Fruit fly (Drosophila melanogaster) whole organism, embryonic: ENCODE results near the gene CG13676.

ENCODE experiments used
- Asciz ChIP-seq: fragments of 200-800 bp; sonication (Bioruptor generic); optimal IDR thresholded peaks from 2 replicates; lab custom pipeline; 2017; ENCODE audit warnings: missing biosample characterization, mild to moderate bottlenecking, missing genetic modification characterization, missing genetic modification reagents
- Awh ChIP-seq: fragments of 200-800 bp; sonication (Bioruptor generic); IDR thresholded peaks from 2 replicates; pipeline ENCODE4, ENCODE4 v1.3.6; 2022; ENCODE audit warnings: missing biosample characterization, missing genetic modification characterization
- B-H2 ChIP-seq: fragments of 200-800 bp; sonication (Bioruptor generic); optimal IDR thresholded peaks from 2 replicates; lab custom pipeline; 2018; ENCODE audit warnings: missing biosample characterization, mild to moderate bottlenecking, missing genetic modification characterization
- CG10147 ChIP-seq: fragments of 200-800 bp; sonication (Bioruptor generic); optimal IDR thresholded peaks from 2 replicates; lab custom pipeline; 2019; ENCODE audit warnings: missing biosample characterization, mild to moderate bottlenecking, missing genetic modification characterization, moderate library complexity
- CG12769 ChIP-seq: fragments of 200-800 bp; sonication (Bioruptor generic); optimal IDR thresholded peaks from 2 replicates; lab custom pipeline; 2019; ENCODE audit warnings: missing biosample characterization, mild to moderate bottlenecking, missing genetic modification characterization, moderate library complexity
- CG13296 ChIP-seq: fragments of 200-800 bp; sonication (Bioruptor generic); optimal IDR thresholded peaks from 3 replicates; lab custom pipeline; 2018; ENCODE audit warnings: missing biosample characterization, mild to moderate bottlenecking, missing genetic modification characterization
- CG13775 ChIP-seq: fragments of 200-800 bp; sonication (Bioruptor generic); optimal IDR thresholded peaks from 3 replicates; lab custom pipeline; 2017; ENCODE audit warnings: missing biosample characterization, mild to moderate bottlenecking, missing genetic modification characterization
- CG14014 ChIP-seq: fragments of 200-800 bp; sonication (Bioruptor generic); IDR thresholded peaks from 2 replicates; pipeline ENCODE4 v1.3.6; 2022; ENCODE audit warnings: missing biosample characterization, missing genetic modification characterization
- CG15269 ChIP-seq: fragments of 200-800 bp; sonication (Bioruptor generic); optimal IDR thresholded peaks from 2 replicates; lab custom pipeline; 2018; ENCODE audit warnings: missing biosample characterization, mild to moderate bottlenecking, missing genetic modification characterization, moderate library complexity
- CG16813 ChIP-seq: fragments of 200-800 bp; sonication (Bioruptor generic); IDR thresholded peaks from 3 replicates; pipeline ENCODE4 v1.3.6; 2022; ENCODE audit warnings: missing biosample characterization, missing genetic modification characterization; ENCODE audit not compliant: partially characterized antibody
- CG16815 ChIP-seq: fragments of 200-800 bp; sonication (Bioruptor generic); optimal IDR thresholded peaks from 3 replicates; lab custom pipeline; 2017; ENCODE audit warnings: missing biosample characterization, mild to moderate bottlenecking, missing genetic modification characterization
- CG18476 ChIP-seq: fragments of 200-800 bp; sonication (Bioruptor generic); optimal IDR thresholded peaks from 2 replicates; lab custom pipeline; 2016; ENCODE audit warnings: missing biosample characterization, mild to moderate bottlenecking, missing genetic modification characterization
- CG18599 ChIP-seq: fragments of 200-800 bp; sonication (Bioruptor generic); optimal IDR thresholded peaks from 3 replicates; lab custom pipeline; 2017; ENCODE audit warnings: missing biosample characterization, missing genetic modification characterization, mild to moderate bottlenecking, moderate library complexity, missing genetic modification reagents
- CG2116 ChIP-seq: fragments of 200-800 bp; sonication (Bioruptor generic); optimal IDR thresholded peaks from 3 replicates; lab custom pipeline; 2018; ENCODE audit warnings: missing biosample characterization, mild to moderate bottlenecking, missing genetic modification characterization
- CG2678 ChIP-seq: fragments of 200-800 bp; sonication (Bioruptor generic); optimal IDR thresholded peaks from 3 replicates; lab custom pipeline; 2019; ENCODE audit warnings: missing biosample characterization, mild to moderate bottlenecking, missing genetic modification characterization, moderate library complexity
- CG3163 ChIP-seq: fragments of 200-800 bp; sonication (Bioruptor generic); optimal IDR thresholded peaks from 3 replicates; lab custom pipeline; 2016; ENCODE audit warnings: missing biosample characterization, missing genetic modification characterization
- CG3281 ChIP-seq: fragments of 200-800 bp; sonication (Bioruptor generic); optimal IDR thresholded peaks from 3 replicates; lab custom pipeline; 2017; ENCODE audit warnings: missing biosample characterization, mild to moderate bottlenecking, missing genetic modification characterization
- CG6765 ChIP-seq: fragments of 200-800 bp; sonication (Bioruptor generic); optimal IDR thresholded peaks from 3 replicates; lab custom pipeline; 2017; ENCODE audit warnings: missing biosample characterization, mild to moderate bottlenecking, missing genetic modification characterization
- CG6813 ChIP-seq: fragments of 200-800 bp; sonication (Bioruptor generic); optimal IDR thresholded peaks from 2 replicates; lab custom pipeline; 2017; ENCODE audit warnings: missing biosample characterization, missing genetic modification characterization, mild to moderate bottlenecking, moderate library complexity, missing genetic modification reagents
- CG7963 ChIP-seq: fragments of 200-800 bp; sonication (Bioruptor generic); IDR thresholded peaks from 3 replicates; pipeline ENCODE4 v1.3.6; 2022; ENCODE audit warnings: missing biosample characterization, missing genetic modification characterization; ENCODE audit not compliant: partially characterized antibody
- CG8089 ChIP-seq: fragments of 200-800 bp; sonication (Bioruptor generic); optimal IDR thresholded peaks from 3 replicates; lab custom pipeline; 2016; ENCODE audit warnings: missing biosample characterization, missing genetic modification characterization
- CG9215 ChIP-seq: fragments of 200-800 bp; sonication (Bioruptor generic); IDR thresholded peaks from 2 replicates; pipeline ENCODE4 v1.3.6; 2022; ENCODE audit warnings: missing biosample characterization, missing genetic modification characterization
- CG9727 ChIP-seq: fragments of 200-800 bp; sonication (Bioruptor generic); optimal IDR thresholded peaks from 3 replicates; lab custom pipeline; 2017; ENCODE audit warnings: missing biosample characterization, mild to moderate bottlenecking, missing genetic modification characterization
- CrebB ChIP-seq: fragments of 200-800 bp; sonication (Bioruptor generic); optimal IDR thresholded peaks from 3 replicates; lab custom pipeline; 2018; ENCODE audit warnings: missing biosample characterization, mild to moderate bottlenecking, missing genetic modification characterization
- Dbx ChIP-seq: fragments of 200-800 bp; sonication (Bioruptor generic); IDR thresholded peaks from 3 replicates; pipeline ENCODE4 v1.3.6; 2022; ENCODE audit warnings: missing biosample characterization, missing genetic modification characterization
- Eip74EF ChIP-seq, 2 experiments: fragments of 200-800 bp in 1 of 2; fragments of >200 bp in 1 of 2; sonication (Bioruptor generic) in 1 of 2; optimal IDR thresholded peaks; 2 replicates each; lab custom pipeline; 2017 to 2019; ENCODE audit warnings: missing biosample characterization in 2 of 2, missing genetic modification characterization in 2 of 2, mild to moderate bottlenecking in 1 of 2, moderate library complexity in 1 of 2
- Fer3 ChIP-seq: fragments of 200-800 bp; sonication (Bioruptor generic); optimal IDR thresholded peaks from 2 replicates; lab custom pipeline; 2018; ENCODE audit warnings: missing biosample characterization, mild to moderate bottlenecking, missing genetic modification characterization, moderate library complexity
- Hey ChIP-seq: fragments of 200-800 bp; sonication (Bioruptor generic); optimal IDR thresholded peaks from 3 replicates; lab custom pipeline; 2018; ENCODE audit warnings: missing biosample characterization, mild to moderate bottlenecking, missing genetic modification characterization
- Hmr ChIP-seq: fragments of 200-800 bp; sonication (Bioruptor generic); optimal IDR thresholded peaks from 3 replicates; lab custom pipeline; 2017; ENCODE audit warnings: mild to moderate bottlenecking, missing biosample characterization, missing genetic modification reagents, missing genetic modification characterization
- Meics ChIP-seq: fragments of 200-800 bp; sonication (Bioruptor generic); optimal IDR thresholded peaks from 2 replicates; lab custom pipeline; 2017; ENCODE audit warnings: missing biosample characterization, mild to moderate bottlenecking, missing genetic modification characterization
- PHDP ChIP-seq: fragments of 200-800 bp; sonication (Bioruptor generic); optimal IDR thresholded peaks from 3 replicates; lab custom pipeline; 2018; ENCODE audit warnings: missing biosample characterization, mild to moderate bottlenecking, missing genetic modification characterization, moderate library complexity
- Sin3A ChIP-seq: fragments of >200 bp; optimal IDR thresholded peaks from 2 replicates; lab custom pipeline; 2018
- Trl ChIP-seq, 3 experiments: fragments of >200 bp in 2 of 3; fragments of 200-800 bp in 1 of 3; sonication (Bioruptor generic) in 1 of 3; optimal IDR thresholded peaks; 2 replicates in 1 of 3; 3 replicates in 2 of 3; lab custom pipeline; 2016 to 2017; ENCODE audit warnings: missing biosample characterization in 1 of 3, missing genetic modification characterization in 1 of 3
- Vsx1 ChIP-seq: fragments of 200-800 bp; sonication (Bioruptor generic); optimal IDR thresholded peaks from 2 replicates; lab custom pipeline; 2017; ENCODE audit warnings: missing biosample characterization, mild to moderate bottlenecking, missing genetic modification characterization, missing genetic modification reagents
- ab ChIP-seq: fragments of 200-800 bp; sonication (Bioruptor generic); optimal IDR thresholded peaks from 2 replicates; lab custom pipeline; 2016; ENCODE audit warnings: missing biosample characterization, missing genetic modification characterization
- ap ChIP-seq: fragments of 200-800 bp; sonication (Bioruptor generic); IDR thresholded peaks from 2 replicates; pipeline ENCODE4 v1.3.6; 2022; ENCODE audit warnings: missing biosample characterization, missing genetic modification characterization
- eve ChIP-seq, 2 experiments: fragments of >200 bp; optimal IDR thresholded peaks; 2 replicates each; lab custom pipeline; 2017; ENCODE audit warnings: missing biosample characterization in 2 of 2, missing genetic modification characterization in 2 of 2
- exex ChIP-seq: fragments of 200-800 bp; sonication (Bioruptor generic); optimal IDR thresholded peaks from 4 replicates; lab custom pipeline; 2018; ENCODE audit warnings: missing biosample characterization, mild to moderate bottlenecking, missing genetic modification characterization, moderate library complexity
- grn ChIP-seq: fragments of 200-800 bp; sonication (Bioruptor generic); optimal IDR thresholded peaks from 3 replicates; lab custom pipeline; 2017; ENCODE audit warnings: missing biosample characterization, missing genetic modification characterization
- gro ChIP-seq: fragments of 200-800 bp; sonication (Bioruptor generic); optimal IDR thresholded peaks from 2 replicates; lab custom pipeline; 2016; ENCODE audit warnings: missing biosample characterization, missing genetic modification characterization
- h ChIP-seq: fragments of >200 bp; optimal IDR thresholded peaks from 2 replicates; lab custom pipeline; 2017
- lab ChIP-seq: fragments of 200-800 bp; sonication (Bioruptor generic); optimal IDR thresholded peaks from 3 replicates; lab custom pipeline; 2017; ENCODE audit warnings: missing biosample characterization, missing genetic modification characterization, mild to moderate bottlenecking, moderate library complexity, missing genetic modification reagents
- mirr ChIP-seq: fragments of 200-800 bp; sonication (Bioruptor generic); optimal IDR thresholded peaks from 3 replicates; lab custom pipeline; 2018; ENCODE audit warnings: missing biosample characterization, mild to moderate bottlenecking, missing genetic modification characterization
- otp ChIP-seq: fragments of 200-800 bp; sonication (Bioruptor generic); IDR thresholded peaks from 3 replicates; pipeline ENCODE4, ENCODE4 v1.3.6; 2022; ENCODE audit warnings: missing biosample characterization, missing genetic modification characterization
- phol ChIP-seq: fragments of 200-800 bp; sonication (Bioruptor generic); optimal IDR thresholded peaks from 3 replicates; lab custom pipeline; 2018; ENCODE audit warnings: missing biosample characterization, mild to moderate bottlenecking, missing genetic modification characterization, moderate library complexity
- scrt ChIP-seq: fragments of 200-800 bp; sonication (Bioruptor generic); optimal IDR thresholded peaks from 2 replicates; lab custom pipeline; 2018; ENCODE audit warnings: missing biosample characterization, mild to moderate bottlenecking, missing genetic modification characterization, moderate library complexity
- sd ChIP-seq: fragments of 200-800 bp; sonication (Bioruptor generic); optimal IDR thresholded peaks from 3 replicates; lab custom pipeline; 2018; ENCODE audit warnings: missing biosample characterization, mild to moderate bottlenecking, missing genetic modification characterization, moderate library complexity
- ssp ChIP-seq: fragments of 200-800 bp; sonication (Bioruptor generic); IDR thresholded peaks from 2 replicates; pipeline ENCODE4 v1.3.6; 2022; ENCODE audit warnings: missing biosample characterization, missing genetic modification characterization
- sug ChIP-seq: fragments of 200-800 bp; optimal IDR thresholded peaks from 2 replicates; lab custom pipeline; 2019; ENCODE audit warnings: missing biosample characterization, mild to moderate bottlenecking, missing genetic modification characterization, moderate library complexity
- tio ChIP-seq: fragments of 200-800 bp; sonication (Bioruptor generic); optimal IDR thresholded peaks from 2 replicates; lab custom pipeline; 2017; ENCODE audit warnings: missing biosample characterization, missing genetic modification characterization, inconsistent platforms

The CG13676 gene

DNA sequence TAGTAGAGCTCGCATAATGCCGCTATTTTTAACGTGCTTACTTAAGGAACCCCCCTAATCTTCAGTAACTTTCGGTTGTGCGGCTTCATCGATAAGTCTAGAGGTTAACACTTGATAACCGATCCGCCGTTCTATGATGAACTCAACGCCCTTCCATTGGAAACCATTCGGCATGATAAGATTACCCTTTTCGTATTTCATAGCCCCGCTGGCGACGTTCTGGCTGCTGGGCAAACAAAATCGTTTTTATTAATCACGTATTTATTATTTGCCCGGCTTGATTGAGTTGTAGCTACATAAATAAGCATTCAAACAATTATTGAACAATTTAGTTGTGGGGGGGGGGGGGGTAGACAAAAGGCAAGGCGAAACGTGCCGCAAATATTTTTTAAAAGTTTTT, 58.1 kb downstream of the CG13676 start (continued):
- peak; percentile 64 for TF ChIP-seq CG2678
- TF ChIP-seq B-H2 (GFP tag; lab: Kevin White, UChicago), result peak; percentile 18
- no peak for TF ChIP-seq Trl (optimal IDR thresholded peaks at IDR 0.05; lab: Kevin White, UChicago)
- TF ChIP-seq Trl (GFP tag; optimal IDR thresholded peaks at IDR 0.05; lab: Kevin White, UChicago), result no peak
- peak in 1 of 2 experiments; percentile 2 for TF ChIP-seq Eip74EF (GFP tag; optimal IDR thresholded peaks at IDR 0.05; lab: Kevin White, UChicago)
- TF ChIP-seq CG15269 (tag; lab: Kevin White, UChicago), result peak; percentile 44
- TF ChIP-seq CG13296 (GFP tag; lab: Kevin White, UChicago), result peak; percentile 71
- no peak for TF ChIP-seq CG18476 (GFP tag; lab: Kevin White, UChicago)
- TF ChIP-seq CG3281 (GFP tag; lab: Kevin White, UChicago), result peak; percentile 10
- TF ChIP-seq h (lab: Kevin White, UChicago), result no peak
- peak; percentile 34 for TF ChIP-seq CG9727 (GFP tag; lab: Kevin White, UChicago)
- TF ChIP-seq CG6813 (GFP tag; lab: Kevin White, UChicago), result peak; percentile 53
- peak; percentile 48 for TF ChIP-seq CG18599
- peak; percentile 39 for TF ChIP-seq Asciz (GFP tag; lab: Kevin White, UChicago)
- TF ChIP-seq PHDP (tag; lab: Kevin White, UChicago), result peak; percentile 34
- peak; percentile 0 for TF ChIP-seq scrt
- TF ChIP-seq Hey (tag; lab: Kevin White, UChicago), result peak; percentile 47
- no peak for TF ChIP-seq tio (GFP tag; lab: Kevin White, UChicago)
- TF ChIP-seq exex (tag; lab: Kevin White, UChicago), result peak; percentile 99
- TF ChIP-seq CG16813 (GFP tag; lab: Robert Waterston, UW), result no peak
- TF ChIP-seq Fer3 (tag; lab: Kevin White, UChicago), result peak; percentile 36
- TF ChIP-seq eve (GFP tag; optimal IDR thresholded peaks at IDR 0.05; lab: Kevin White, UChicago), result peak in 1 of 2 experiments; percentile 60
- no peak for TF ChIP-seq CG7963 (GFP tag; lab: Robert Waterston, UW)
- TF ChIP-seq phol, result no peak
- TF ChIP-seq Vsx1 (GFP tag; lab: Kevin White, UChicago), result peak; percentile 53
- no peak for TF ChIP-seq CG3163
- TF ChIP-seq sug, result peak; percentile 88
- TF ChIP-seq CG6765 (GFP tag; lab: Kevin White, UChicago), result peak; percentile 37
- peak; percentile 64 for TF ChIP-seq lab (GFP tag; lab: Kevin White, UChicago)
- TF ChIP-seq sd (tag; lab: Kevin White, UChicago), result peak; percentile 90
- TF ChIP-seq CG14014 (GFP tag; lab: Robert Waterston, UW), result no peak
- TF ChIP-seq Hmr (GFP tag; lab: Kevin White, UChicago), result peak; percentile 68
- TF ChIP-seq CG2116, result peak; percentile 13
- peak; percentile 42 for TF ChIP-seq CG12769 (tag; lab: Kevin White, UChicago)
- peak; percentile 79 for TF ChIP-seq grn (GFP tag; lab: Kevin White, UChicago)
- TF ChIP-seq ab (GFP tag; lab: Kevin White, UChicago), result no peak
- peak; percentile 68 for TF ChIP-seq gro (GFP tag; lab: Kevin White, UChicago)
- 0 out of 3 replicates have a peak, but pooled peaks have one; percentile 11 for TF ChIP-seq otp (GFP tag; lab: Robert Waterston, UW)
- TF ChIP-seq CrebB, result peak; percentile 0
- no peak for TF ChIP-seq CG16815 (GFP tag; lab: Kevin White, UChicago)
- no peak for TF ChIP-seq CG13775
- TF ChIP-seq ap (GFP tag; lab: Robert Waterston, UW), result no peak
- peak; percentile 92 for TF ChIP-seq mirr (GFP tag; lab: Kevin White, UChicago)
- TF ChIP-seq Dbx (GFP tag; lab: Robert Waterston, UW), result no peak
- TF ChIP-seq CG9215 (GFP tag; lab: Robert Waterston, UW), result no peak
- TF ChIP-seq Sin3A, result no peak
- peak; percentile 42 for TF ChIP-seq CG10147 (GFP tag; lab: Kevin White, UChicago)
- no peak for TF ChIP-seq Awh (GFP tag; lab: Robert Waterston, UW)
- TF ChIP-seq Meics (GFP tag; lab: Kevin White, UChicago), result peak; percentile 22
- no peak for TF ChIP-seq ssp (GFP tag; lab: Robert Waterston, UW)
- no peak for TF ChIP-seq CG8089
